Fruit fly (Drosophila melanogaster): ENCODE measurements around the gene GlcAT-S.

The GlcAT-S gene

DNA sequence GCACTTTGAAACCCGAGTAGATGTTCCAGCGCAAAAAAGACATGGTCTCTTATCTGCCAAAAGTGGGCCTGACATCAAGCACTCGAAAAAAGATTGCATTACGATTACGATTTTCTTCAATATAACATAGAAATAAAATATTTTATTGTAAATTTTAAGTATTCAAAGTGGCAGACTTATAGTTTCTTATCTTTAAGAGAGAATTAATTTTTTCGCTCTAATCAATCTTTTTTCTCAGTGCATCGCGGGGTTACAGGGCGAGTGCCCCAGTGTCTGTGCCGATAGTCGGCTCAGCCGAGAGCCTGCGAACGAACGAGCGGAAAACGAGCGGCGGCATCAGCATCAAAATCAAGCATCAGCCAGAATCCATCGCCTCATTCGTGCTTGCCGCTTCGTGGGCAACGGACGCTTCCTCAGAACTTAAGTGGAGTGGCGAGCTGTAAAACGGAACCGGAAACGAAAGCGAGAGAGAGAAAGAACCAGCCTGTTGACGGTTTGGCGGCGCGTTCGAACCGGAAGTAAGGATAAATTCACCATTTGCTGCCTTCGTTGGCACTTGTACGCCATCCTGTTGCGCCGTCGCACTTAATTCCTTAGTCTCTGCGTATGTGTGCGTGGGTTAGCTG lies 17.7 kb downstream of the GlcAT-S start, which contains the start of gene Apoltp:
Apoltp (plus strand) TSS at position 369 of the 626 bp plus-strand sequence.
- TF ChIP-seq Dad (GFP tag; optimal IDR thresholded peaks at IDR 0.05) (no peak), CG1024 (GFP tag; IDR thresholded peaks at IDR 0.05) (peak; percentile 59), CG18262 (tag; optimal IDR thresholded peaks at IDR 0.05) (peak; percentile 68), Bgb (GFP tag; IDR thresholded peaks at IDR 0.05; ENCODE audit: partially characterized antibody) (no peak), CG7745 (tag; optimal IDR thresholded peaks at IDR 0.05) (no peak), CG7357 (GFP tag; IDR thresholded peaks at IDR 0.05) (0 out of 3 replicates have a peak, but pooled peaks have one; percentile 32), nom (GFP tag; optimal IDR thresholded peaks at IDR 0.05) (peak; percentile 48), CG5180 (GFP tag; optimal IDR thresholded peaks at IDR 0.05) (peak; percentile 45), CG34224 (GFP tag; IDR thresholded peaks at IDR 0.05; ENCODE audit: partially characterized antibody) (no peak), croc (GFP tag; conservative IDR thresholded peaks at IDR 0.05) (peak; percentile 57; the same call in 2 of the 3 replicates), grau (tag; optimal IDR thresholded peaks at IDR 0.05) (peak; percentile 72), CG6854 (GFP tag; optimal IDR thresholded peaks at IDR 0.05) (peak; percentile 71), dpn (GFP tag; optimal IDR thresholded peaks at IDR 0.05) (peak; percentile 29 to 63), Asciz (GFP tag; optimal IDR thresholded peaks at IDR 0.05) (peak; percentile 56), CG14050 (GFP tag; IDR thresholded peaks at IDR 0.05) (peak; percentile 39; the same call in 2 of the 3 replicates), psq (GFP tag; optimal IDR thresholded peaks at IDR 0.05) (no peak), CG11085 (GFP tag; IDR thresholded peaks at IDR 0.05) (peak; percentile 60), corto (GFP tag; optimal IDR thresholded peaks at IDR 0.05) (peak; percentile 38), CG12104 (GFP tag; optimal IDR thresholded peaks at IDR 0.05) (no peak), Hey (tag; optimal IDR thresholded peaks at IDR 0.05) (no peak), trh (GFP tag; optimal IDR thresholded peaks at IDR 0.05) (peak; percentile 28), H15 (GFP tag; IDR thresholded peaks at IDR 0.05) (peak; percentile 60; the same call in 2 of the 3 replicates), Dll (GFP tag; IDR thresholded peaks at IDR 0.05; ENCODE audit: partially characterized antibody) (no peak), CG3281 (GFP tag; optimal IDR thresholded peaks at IDR 0.05) (peak; percentile 80), CG4617 (GFP tag; optimal IDR thresholded peaks at IDR 0.05; ENCODE audit: borderline replicate concordance) (no peak), CG5953 (GFP tag; IDR thresholded peaks at IDR 0.05) (peak; percentile 57), gfzf (GFP tag; optimal IDR thresholded peaks at IDR 0.05) (no peak), CG11093 (GFP tag; IDR thresholded peaks at IDR 0.05) (peak; percentile 45; the same call in 1 of the 3 replicates), CG16813 (GFP tag; IDR thresholded peaks at IDR 0.05; ENCODE audit: partially characterized antibody) (no peak), CG2712 (tag; optimal IDR thresholded peaks at IDR 0.05) (peak; percentile 79), jing (GFP tag; optimal IDR thresholded peaks at IDR 0.05) (no peak), CG15601 (tag; optimal IDR thresholded peaks at IDR 0.05) (peak; percentile 46), CG13424 (tag; optimal IDR thresholded peaks at IDR 0.05) (peak; percentile 60), CG16779 (GFP tag; IDR thresholded peaks at IDR 0.05) (peak; percentile 52; the same call in 1 of the 2 replicates), CG7556 (GFP tag; optimal IDR thresholded peaks at IDR 0.05) (peak; percentile 85), H2.0 (GFP tag; IDR thresholded peaks at IDR 0.05) (peak; percentile 49), CG14860 (GFP tag; IDR thresholded peaks at IDR 0.05; ENCODE audit: partially characterized antibody) (no peak), CG18011 (GFP tag; optimal IDR thresholded peaks at IDR 0.05) (no peak), CG12155 (GFP tag; optimal IDR thresholded peaks at IDR 0.05) (peak; percentile 10), Meics (GFP tag; optimal IDR thresholded peaks at IDR 0.05) (peak; percentile 83), sc (optimal IDR thresholded peaks at IDR 0.05) (no peak), sc (GFP tag; optimal IDR thresholded peaks at IDR 0.05) (no peak), Gug (GFP tag; IDR thresholded peaks at IDR 0.05) (peak; percentile 60; the same call in 1 of the 4 replicates), CG12219 (GFP tag; optimal IDR thresholded peaks at IDR 0.05) (peak; percentile 34), ind (GFP tag; optimal IDR thresholded peaks at IDR 0.05) (peak; percentile 65), Oaz (GFP tag; IDR thresholded peaks at IDR 0.05) (0 out of 2 replicates have a peak, but pooled peaks have one; percentile 35), CG18599 (GFP tag; optimal IDR thresholded peaks at IDR 0.05) (peak; percentile 96), D19A (tag; optimal IDR thresholded peaks at IDR 0.05) (no peak), dmrt11E (tag; optimal IDR thresholded peaks at IDR 0.05) (peak; percentile 23)

Measured in whole organism, embryonic.